Worm (Caenorhabditis elegans): ENCODE measurements around the gene D1053.2.
A peak's percentile ranks its signal among the peaks of the same experiment; 100 is the strongest.

D1053.2 gene

DNA sequence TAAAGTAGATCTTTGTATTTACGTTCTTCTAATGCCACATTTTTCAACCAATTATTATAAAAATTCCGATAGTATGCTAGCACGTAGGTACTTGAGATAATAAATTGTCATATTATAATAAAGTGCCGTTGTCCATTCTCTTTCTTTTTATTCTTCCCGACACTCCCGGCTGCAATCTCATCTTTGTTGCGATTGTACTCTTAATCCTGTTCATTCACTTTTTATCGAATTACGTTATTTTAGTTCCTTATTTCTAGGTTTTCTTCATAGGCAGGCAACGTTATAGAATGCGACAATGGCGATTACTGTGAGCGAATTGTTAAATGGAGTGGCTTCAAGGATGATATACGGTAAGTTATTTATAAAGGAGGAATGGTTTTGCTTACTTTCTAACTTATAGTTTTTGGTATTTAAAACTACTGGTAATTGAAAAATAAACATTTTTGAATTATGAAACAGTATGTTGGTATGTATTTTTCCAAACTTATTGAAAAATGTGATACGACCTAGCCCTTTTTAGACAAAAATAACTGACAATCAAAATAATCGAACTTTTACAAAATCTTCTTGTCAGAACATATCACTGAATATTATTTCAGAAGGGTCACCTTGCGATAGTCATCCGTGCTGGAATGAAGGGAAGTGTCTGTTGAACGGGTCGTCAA is 18.0 kb downstream of the D1053.2 start, which contains the start of gene C40H5.2:
Gene C40H5.2 (plus strand): TSS at position 256 of the 665 bp plus-strand sequence.
- no peak for TF ChIP-seq syd-9 (tag; optimal IDR thresholded peaks at IDR 0.05)
- TF ChIP-seq unc-3 (GFP tag; conservative IDR thresholded peaks at IDR 0.05) = no peak
- TF ChIP-seq unc-3 (tag; optimal IDR thresholded peaks at IDR 0.05) = no peak
- TF ChIP-seq ceh-30 (tag; optimal IDR thresholded peaks at IDR 0.05) = no peak
- no peak for TF ChIP-seq F13H6.1 (tag; optimal IDR thresholded peaks at IDR 0.05)

DNA sequence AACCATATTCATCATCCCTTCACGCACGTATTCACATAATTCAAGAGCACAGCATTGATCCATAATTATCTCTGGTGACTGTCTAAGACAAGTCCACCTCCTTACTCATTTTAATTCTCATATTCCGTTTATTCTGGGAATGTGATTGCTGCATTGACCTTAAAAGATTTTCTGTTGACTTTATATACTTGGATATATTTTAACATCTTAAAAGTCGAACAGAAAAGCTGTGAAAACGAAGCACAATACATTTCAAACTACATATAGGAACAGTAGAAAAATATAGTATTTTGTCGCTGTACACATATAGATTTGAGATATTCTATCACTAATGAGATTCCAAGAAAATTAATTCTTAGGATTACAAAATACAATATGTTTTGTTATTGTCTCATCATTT is 24.3 kb downstream of the D1053.2 start:
- TF ChIP-seq dve-1 (tag; optimal IDR thresholded peaks at IDR 0.05) (no peak), nhr-232 (tag; optimal IDR thresholded peaks at IDR 0.05) (no peak), tbx-7 (tag; optimal IDR thresholded peaks at IDR 0.05) (no peak), ceh-48 (tag; optimal IDR thresholded peaks at IDR 0.05) (no peak), ceh-14 (tag; optimal IDR thresholded peaks at IDR 0.05) (no peak), syd-9 (tag; optimal IDR thresholded peaks at IDR 0.05) (no peak), mec-3 (tag; optimal IDR thresholded peaks at IDR 0.05; ENCODE audit: borderline replicate concordance) (no peak), pax-1 (tag; optimal IDR thresholded peaks at IDR 0.05) (no peak), hlh-8 (tag; optimal IDR thresholded peaks at IDR 0.05) (no peak), rnt-1 (tag; optimal IDR thresholded peaks at IDR 0.05) (no peak), tbx-2 (tag; optimal IDR thresholded peaks at IDR 0.05) (no peak), pha-2 (tag; optimal IDR thresholded peaks at IDR 0.05) (no peak), sdc-2 (tag; optimal IDR thresholded peaks at IDR 0.05) (no peak), ref-2 (tag; optimal IDR thresholded peaks at IDR 0.05) (no peak), ceh-18 (tag; optimal IDR thresholded peaks at IDR 0.05) (no peak), C38D4.7 (GFP tag; optimal IDR thresholded peaks at IDR 0.05) (no peak), ceh-9 (tag; optimal IDR thresholded peaks at IDR 0.05) (no peak), pqm-1 (tag; optimal IDR thresholded peaks at IDR 0.05) (no peak), elt-2 (tag; optimal IDR thresholded peaks at IDR 0.05) (no peak), unc-3 (GFP tag; conservative IDR thresholded peaks at IDR 0.05) (no peak), unc-3 (tag; optimal IDR thresholded peaks at IDR 0.05) (no peak)

DNA sequence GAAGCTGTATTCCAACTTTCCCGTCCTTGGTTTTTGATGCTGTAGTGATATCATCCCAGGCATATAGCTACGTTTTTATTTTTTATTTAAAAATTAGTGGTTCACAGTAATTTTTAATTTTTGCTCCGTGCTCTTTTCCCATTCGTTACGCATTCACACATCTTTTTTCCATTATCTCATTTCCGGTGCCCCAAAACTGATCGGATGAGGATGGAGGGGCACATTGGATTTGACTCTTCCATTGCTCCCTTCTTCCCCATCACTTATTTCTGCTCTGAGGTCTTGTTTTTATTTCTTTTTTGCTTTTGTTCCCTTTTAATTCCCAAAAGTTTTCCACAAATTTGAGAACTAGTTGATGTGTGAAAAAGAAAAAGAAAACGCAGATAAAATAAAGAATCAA is 25.2 kb downstream of the D1053.2 start:
- no peak for TF ChIP-seq lin-11 (tag; optimal IDR thresholded peaks at IDR 0.05)
- TF ChIP-seq fax-1 (tag; optimal IDR thresholded peaks at IDR 0.05) = no peak
- TF ChIP-seq pax-1 (tag; optimal IDR thresholded peaks at IDR 0.05) = no peak
- TF ChIP-seq mec-3 (tag; optimal IDR thresholded peaks at IDR 0.05; ENCODE audit: borderline replicate concordance) = no peak
- peak; percentile 6 for TF ChIP-seq ttx-3 (tag; optimal IDR thresholded peaks at IDR 0.05)
- TF ChIP-seq ama-1 (optimal IDR thresholded peaks at IDR 0.05) = no peak
- TF ChIP-seq ref-2 (tag; optimal IDR thresholded peaks at IDR 0.05) = no peak
- no peak for TF ChIP-seq ceh-24 (tag; optimal IDR thresholded peaks at IDR 0.05)

DNA sequence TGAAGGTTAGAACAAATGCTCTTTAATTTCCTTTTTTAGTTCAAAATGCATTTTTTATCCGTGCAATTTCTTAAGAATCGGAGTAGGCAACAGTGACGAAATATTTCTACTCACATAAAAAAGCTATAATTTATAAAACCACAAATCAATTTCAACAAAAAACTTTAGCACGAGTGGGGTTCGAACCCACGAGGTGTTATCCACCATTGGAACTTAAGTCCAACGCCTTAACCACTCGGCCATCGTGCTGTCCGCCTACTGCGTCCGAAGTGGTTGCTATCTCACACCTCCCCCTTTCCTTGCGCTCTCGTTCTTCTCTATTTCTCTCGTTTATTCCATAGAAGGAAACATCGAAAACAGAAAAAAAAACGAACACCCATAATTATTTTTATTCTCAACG is 29.7 kb downstream of the D1053.2 start:
- no peak for TF ChIP-seq pros-1 (tag; optimal IDR thresholded peaks at IDR 0.05)
- TF ChIP-seq hlh-30 (tag; optimal IDR thresholded peaks at IDR 0.05; ENCODE audit: insufficient read depth) = peak; percentile 71
- peak; percentile 74 for TF ChIP-seq sox-4 (tag; optimal IDR thresholded peaks at IDR 0.05)
- TF ChIP-seq nfya-1 (tag; optimal IDR thresholded peaks at IDR 0.05) = peak; percentile 49
- TF ChIP-seq nhr-11 (tag; optimal IDR thresholded peaks at IDR 0.05) = no peak
- TF ChIP-seq hlh-6 (tag; optimal IDR thresholded peaks at IDR 0.05) = peak; percentile 87
- TF ChIP-seq K02D7.2 (tag; optimal IDR thresholded peaks at IDR 0.05) = peak; percentile 80
- no peak for TF ChIP-seq pqm-1 (tag; optimal IDR thresholded peaks at IDR 0.05)
- TF ChIP-seq sdc-2 (tag; optimal IDR thresholded peaks at IDR 0.05) = peak; percentile 84
- peak; percentile 65 for TF ChIP-seq Y22D7AL.16 (tag; optimal IDR thresholded peaks at IDR 0.05)
- no peak for TF ChIP-seq pag-3 (tag; optimal IDR thresholded peaks at IDR 0.05; ENCODE audit: borderline replicate concordance)
- TF ChIP-seq ceh-34 (tag; optimal IDR thresholded peaks at IDR 0.05) = peak; percentile 80
- no peak for TF ChIP-seq mec-3 (tag; optimal IDR thresholded peaks at IDR 0.05; ENCODE audit: borderline replicate concordance)
- TF ChIP-seq pha-2 (tag; optimal IDR thresholded peaks at IDR 0.05) = peak; percentile 75
- TF ChIP-seq dmd-4 (tag; optimal IDR thresholded peaks at IDR 0.05; ENCODE audit: borderline replicate concordance) = peak; percentile 75
- no peak for TF ChIP-seq pha-4 (tag; optimal IDR thresholded peaks at IDR 0.05)
- TF ChIP-seq ets-4 (tag; optimal IDR thresholded peaks at IDR 0.05) = peak; percentile 28
- peak; percentile 81 for TF ChIP-seq ceh-6 (GFP tag; optimal IDR thresholded peaks at IDR 0.05)
- TF ChIP-seq che-1 (tag; optimal IDR thresholded peaks at IDR 0.05) = peak; percentile 82
- TF ChIP-seq fkh-6 (tag; optimal IDR thresholded peaks at IDR 0.05) = peak; percentile 78
- TF ChIP-seq zip-5 (tag; optimal IDR thresholded peaks at IDR 0.05) = peak; percentile 60
- peak; percentile 73 for TF ChIP-seq madf-2 (tag; optimal IDR thresholded peaks at IDR 0.05)
- TF ChIP-seq eyg-1 (tag; optimal IDR thresholded peaks at IDR 0.05) = peak; percentile 57
- TF ChIP-seq nhr-232 (tag; optimal IDR thresholded peaks at IDR 0.05) = peak; percentile 67
